Fruit fly (Drosophila melanogaster) whole organism, prepupa: ENCODE results near the gene CG46303.

Experiments used
- Ets21C ChIP-seq: fragments of 200-800 bp; sonication (Bioruptor generic); optimal IDR thresholded peaks from 3 replicates; lab custom pipeline; 2016; ENCODE audit warnings: missing biosample characterization, missing genetic modification characterization
- Gug ChIP-seq: fragments of 200-800 bp; sonication (Bioruptor generic); IDR thresholded peaks from 2 replicates; pipeline ENCODE4 v1.3.6; 2022; ENCODE audit warnings: missing biosample characterization, missing genetic modification characterization

DNA sequence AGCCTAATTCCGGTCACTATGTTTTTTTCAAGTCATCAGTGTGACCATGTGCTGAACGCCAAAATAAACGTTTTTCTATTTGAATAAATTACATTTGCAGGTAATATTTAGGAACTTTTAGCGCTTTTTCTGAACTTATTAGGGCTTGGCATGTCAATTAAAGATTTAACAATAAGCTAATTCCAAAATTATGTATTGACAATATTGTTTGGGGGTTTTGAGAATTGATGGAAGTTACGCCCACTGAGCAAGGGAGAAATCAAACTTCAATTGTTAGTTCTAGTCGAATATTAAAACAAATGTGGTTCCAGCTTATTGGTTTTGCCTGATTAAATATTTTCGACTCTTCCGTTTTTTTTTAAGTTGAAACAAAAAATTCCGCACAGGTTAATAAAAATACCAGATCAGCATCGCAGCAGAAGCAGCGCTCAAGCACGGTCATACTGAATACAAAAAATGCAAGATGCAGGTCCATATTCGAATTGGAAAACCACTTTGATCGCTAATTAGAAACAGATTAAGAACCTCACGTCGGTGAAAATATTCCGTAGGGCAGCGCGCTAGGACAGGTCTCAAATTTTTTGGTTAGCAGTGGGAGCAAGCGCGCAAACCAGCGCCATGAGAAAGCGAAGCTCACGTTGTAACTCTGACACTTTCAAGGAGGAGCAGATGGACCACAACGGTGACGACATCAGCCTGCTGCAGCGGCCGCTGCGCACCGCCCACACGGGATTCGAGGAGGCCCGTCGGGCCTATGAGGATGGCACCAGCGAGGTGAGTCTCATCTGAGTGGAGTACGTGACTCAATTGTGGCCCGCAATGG, 27.3 kb upstream of the CG46303 start, which contains the start of the genes PSMG1 and CG10979:
- TF ChIP-seq Gug (GFP tag; lab: Robert Waterston, UW), result no peak
- no peak for TF ChIP-seq Ets21C (GFP tag; lab: Kevin White, UChicago)
